Fruit fly (Drosophila melanogaster) whole organism, embryonic: Measurements from ENCODE around the gene aqz.
A peak's percentile ranks its signal among the peaks of the same experiment; 100 is the strongest.

ENCODE experiments used
- ATbp ChIP-seq: fragments of 200-800 bp; sonication (Bioruptor generic); optimal IDR thresholded peaks from 2 replicates; lab custom pipeline; 2017; ENCODE audit warnings: missing biosample characterization, mild to moderate bottlenecking, missing genetic modification characterization, missing genetic modification reagents
- CG10462 ChIP-seq: fragments of 200-800 bp; sonication (Bioruptor generic); optimal IDR thresholded peaks from 2 replicates; lab custom pipeline; 2016; ENCODE audit warnings: missing biosample characterization, missing genetic modification characterization
- CG10959 ChIP-seq: fragments of 200-800 bp; sonication (Bioruptor generic); IDR thresholded peaks from 2 replicates; pipeline ENCODE4 v1.3.6; 2022; ENCODE audit warnings: missing biosample characterization, missing genetic modification characterization
- CG11093 ChIP-seq: fragments of 200-800 bp; sonication (Bioruptor generic); IDR thresholded peaks from 3 replicates; pipeline ENCODE4 v1.3.6; 2022; ENCODE audit warnings: missing biosample characterization, missing genetic modification characterization
- CG11398 ChIP-seq: fragments of 200-800 bp; sonication (Bioruptor generic); optimal IDR thresholded peaks from 2 replicates; lab custom pipeline; 2016; ENCODE audit warnings: missing biosample characterization, missing genetic modification characterization
- CG11723 ChIP-seq: fragments of 200-800 bp; sonication (Bioruptor generic); optimal IDR thresholded peaks from 2 replicates; lab custom pipeline; 2017; ENCODE audit warnings: missing biosample characterization, mild to moderate bottlenecking, missing genetic modification characterization
- CG13287 ChIP-seq: fragments of 200-800 bp; sonication (Bioruptor generic); IDR thresholded peaks from 2 replicates; pipeline ENCODE4 v1.3.6; 2022; ENCODE audit warnings: missing biosample characterization, missing genetic modification characterization; ENCODE audit not compliant: partially characterized antibody
- CG14050 ChIP-seq: fragments of 200-800 bp; sonication (Bioruptor generic); IDR thresholded peaks from 3 replicates; pipeline ENCODE4 v1.3.6; 2022; ENCODE audit warnings: missing biosample characterization, missing genetic modification characterization
- CG14710 ChIP-seq: fragments of 200-800 bp; sonication (Bioruptor generic); optimal IDR thresholded peaks from 3 replicates; lab custom pipeline; 2019; ENCODE audit warnings: missing biosample characterization, mild to moderate bottlenecking, missing genetic modification characterization, moderate library complexity
- CG14965 ChIP-seq: fragments of 200-800 bp; sonication (Bioruptor generic); optimal IDR thresholded peaks from 2 replicates; lab custom pipeline; 2016; ENCODE audit warnings: missing biosample characterization, missing genetic modification characterization, borderline replicate concordance
- CG18262 ChIP-seq: fragments of 200-800 bp; optimal IDR thresholded peaks from 3 replicates; lab custom pipeline; 2019; ENCODE audit warnings: missing biosample characterization, mild to moderate bottlenecking, missing genetic modification characterization, moderate library complexity
- CG18476 ChIP-seq: fragments of 200-800 bp; sonication (Bioruptor generic); optimal IDR thresholded peaks from 2 replicates; lab custom pipeline; 2016; ENCODE audit warnings: missing biosample characterization, mild to moderate bottlenecking, missing genetic modification characterization
- CG18764 ChIP-seq: fragments of 200-800 bp; sonication (Bioruptor generic); optimal IDR thresholded peaks from 3 replicates; lab custom pipeline; 2016; ENCODE audit warnings: missing biosample characterization, missing genetic modification characterization
- CG31441 ChIP-seq: fragments of 200-800 bp; sonication (Bioruptor generic); IDR thresholded peaks from 2 replicates; pipeline ENCODE4 v1.3.6; 2022; ENCODE audit warnings: missing biosample characterization, missing genetic modification characterization
- CG32532 ChIP-seq: fragments of 200-800 bp; sonication (Bioruptor generic); IDR thresholded peaks from 2 replicates; pipeline ENCODE4 v1.3.6; 2022; ENCODE audit warnings: missing biosample characterization, missing genetic modification characterization
- CG34376 ChIP-seq: fragments of 200-800 bp; sonication (Bioruptor generic); optimal IDR thresholded peaks from 2 replicates; lab custom pipeline; 2018; ENCODE audit warnings: missing biosample characterization, mild to moderate bottlenecking, missing genetic modification characterization
- CG7745 ChIP-seq: fragments of 200-800 bp; sonication (Bioruptor generic); optimal IDR thresholded peaks from 2 replicates; lab custom pipeline; 2018; ENCODE audit warnings: missing biosample characterization, mild to moderate bottlenecking, missing genetic modification characterization, moderate library complexity
- CG8765 ChIP-seq: fragments of 200-800 bp; sonication (Bioruptor generic); IDR thresholded peaks from 2 replicates; pipeline ENCODE4 v1.3.6; 2022; ENCODE audit warnings: missing biosample characterization, missing genetic modification characterization
- CG9609 ChIP-seq: fragments of 200-800 bp; sonication (Bioruptor generic); optimal IDR thresholded peaks from 3 replicates; lab custom pipeline; 2016; ENCODE audit warnings: missing biosample characterization, missing genetic modification characterization
- CG9797 ChIP-seq: fragments of 200-800 bp; sonication (Bioruptor generic); optimal IDR thresholded peaks from 3 replicates; lab custom pipeline; 2018; ENCODE audit warnings: missing biosample characterization, mild to moderate bottlenecking, missing genetic modification characterization
- ERR ChIP-seq: fragments of 200-800 bp; sonication (Bioruptor generic); optimal IDR thresholded peaks from 2 replicates; lab custom pipeline; 2016; ENCODE audit warnings: missing biosample characterization, missing genetic modification characterization
- Hr51 ChIP-seq, 2 experiments: fragments of 200-800 bp; sonication (Bioruptor generic); optimal IDR thresholded peaks; 2 replicates in 1 of 2; 3 replicates in 1 of 2; lab custom pipeline; 2016 to 2018; ENCODE audit warnings: missing biosample characterization in 2 of 2, missing genetic modification characterization in 2 of 2, mild to moderate bottlenecking in 1 of 2, moderate library complexity in 1 of 2
- Lpt ChIP-seq: fragments of >200 bp; optimal IDR thresholded peaks from 2 replicates; lab custom pipeline; 2018; ENCODE audit warnings: missing biosample characterization, missing genetic modification characterization
- Myb ChIP-seq: fragments of 200-800 bp; sonication (Bioruptor generic); optimal IDR thresholded peaks from 2 replicates; lab custom pipeline; 2016; ENCODE audit warnings: missing biosample characterization, missing genetic modification characterization
- NC2β ChIP-seq: fragments of 200-800 bp; sonication (Bioruptor generic); optimal IDR thresholded peaks from 2 replicates; lab custom pipeline; 2016; ENCODE audit warnings: missing biosample characterization, missing genetic modification characterization
- Nf-YB ChIP-seq: fragments of 200-800 bp; sonication (Bioruptor generic); optimal IDR thresholded peaks from 3 replicates; lab custom pipeline; 2019; ENCODE audit warnings: missing biosample characterization, mild to moderate bottlenecking, missing genetic modification characterization, moderate library complexity
- Nf-YC ChIP-seq: fragments of 200-800 bp; optimal IDR thresholded peaks from 3 replicates; lab custom pipeline; 2019; ENCODE audit warnings: missing biosample characterization, mild to moderate bottlenecking, missing genetic modification characterization, moderate library complexity
- Xbp1 ChIP-seq: fragments of 200-800 bp; sonication (Bioruptor generic); optimal IDR thresholded peaks from 3 replicates; lab custom pipeline; 2016; ENCODE audit warnings: missing biosample characterization, mild to moderate bottlenecking, missing genetic modification characterization
- amos ChIP-seq: fragments of 200-800 bp; sonication (Bioruptor generic); IDR thresholded peaks from 2 replicates; pipeline ENCODE4 v1.3.6; 2022; ENCODE audit warnings: missing biosample characterization, missing genetic modification characterization; ENCODE audit not compliant: partially characterized antibody
- ap ChIP-seq: fragments of 200-800 bp; sonication (Bioruptor generic); IDR thresholded peaks from 2 replicates; pipeline ENCODE4 v1.3.6; 2022; ENCODE audit warnings: missing biosample characterization, missing genetic modification characterization
- bbx ChIP-seq: fragments of 200-800 bp; sonication (Bioruptor generic); IDR thresholded peaks from 2 replicates; pipeline ENCODE4 v1.3.6; 2022; ENCODE audit warnings: missing biosample characterization, missing genetic modification characterization; ENCODE audit not compliant: partially characterized antibody
- br ChIP-seq: fragments of >200 bp; optimal IDR thresholded peaks from 2 replicates; lab custom pipeline; 2017
- cg ChIP-seq: fragments of 200-800 bp; sonication (Bioruptor generic); optimal IDR thresholded peaks from 3 replicates; lab custom pipeline; 2019; ENCODE audit warnings: missing biosample characterization, mild to moderate bottlenecking, missing genetic modification characterization, moderate library complexity
- dimm ChIP-seq: fragments of 200-800 bp; sonication (Bioruptor generic); IDR thresholded peaks from 2 replicates; pipeline ENCODE4 v1.3.6; 2022; ENCODE audit warnings: missing biosample characterization, missing genetic modification characterization
- emc ChIP-seq: fragments of 200-800 bp; sonication (Bioruptor generic); optimal IDR thresholded peaks from 2 replicates; lab custom pipeline; 2016; ENCODE audit warnings: missing biosample characterization, missing genetic modification characterization
- en ChIP-seq: fragments of 200-800 bp; sonication (Bioruptor generic); optimal IDR thresholded peaks from 2 replicates; lab custom pipeline; 2016; ENCODE audit warnings: missing biosample characterization, missing genetic modification characterization
- esg ChIP-seq: fragments of 200-800 bp; sonication (Bioruptor generic); conservative IDR thresholded peaks from 2 replicates; pipeline ENCODE4 v1.3.6; 2022; ENCODE audit warnings: missing biosample characterization, missing genetic modification characterization
- ewg ChIP-seq: fragments of 200-800 bp; sonication (Bioruptor generic); optimal IDR thresholded peaks from 3 replicates; lab custom pipeline; 2017; ENCODE audit warnings: mild to moderate bottlenecking, missing biosample characterization, missing genetic modification reagents, missing genetic modification characterization
- eyg ChIP-seq: fragments of 200-800 bp; sonication (Bioruptor generic); optimal IDR thresholded peaks from 3 replicates; lab custom pipeline; 2016; ENCODE audit warnings: missing biosample characterization, missing genetic modification characterization
- fd96Cb ChIP-seq: fragments of 200-800 bp; sonication (Bioruptor generic); optimal IDR thresholded peaks from 2 replicates; lab custom pipeline; 2018; ENCODE audit warnings: missing biosample characterization, mild to moderate bottlenecking, missing genetic modification characterization, moderate library complexity
- fru ChIP-seq: fragments of >200 bp; optimal IDR thresholded peaks from 2 replicates; lab custom pipeline; 2017
- gcm2 ChIP-seq: fragments of 200-800 bp; sonication (Bioruptor generic); optimal IDR thresholded peaks from 2 replicates; lab custom pipeline; 2016; ENCODE audit warnings: missing biosample characterization, missing genetic modification characterization
- inv ChIP-seq: fragments of 200-800 bp; sonication (Bioruptor generic); IDR thresholded peaks from 2 replicates; pipeline ENCODE4 v1.3.6; 2022; ENCODE audit warnings: missing biosample characterization, missing genetic modification characterization; ENCODE audit not compliant: partially characterized antibody
- knrl ChIP-seq: fragments of 200-800 bp; sonication (Bioruptor generic); IDR thresholded peaks from 3 replicates; pipeline ENCODE4 v1.3.6; 2022; ENCODE audit warnings: missing biosample characterization, missing genetic modification characterization; ENCODE audit not compliant: partially characterized antibody
- lab ChIP-seq: fragments of 200-800 bp; sonication (Bioruptor generic); optimal IDR thresholded peaks from 3 replicates; lab custom pipeline; 2017; ENCODE audit warnings: missing biosample characterization, missing genetic modification characterization, mild to moderate bottlenecking, moderate library complexity, missing genetic modification reagents
- schlank ChIP-seq: fragments of 200-800 bp; sonication (Bioruptor generic); optimal IDR thresholded peaks from 2 replicates; lab custom pipeline; 2018; ENCODE audit warnings: missing biosample characterization, mild to moderate bottlenecking, missing genetic modification characterization
- slp2 ChIP-seq: fragments of 200-800 bp; sonication (Bioruptor generic); optimal IDR thresholded peaks from 2 replicates; lab custom pipeline; 2016; ENCODE audit warnings: missing biosample characterization, missing genetic modification characterization
- tin ChIP-seq: fragments of 200-800 bp; sonication (Bioruptor generic); optimal IDR thresholded peaks from 3 replicates; lab custom pipeline; 2016; ENCODE audit warnings: missing biosample characterization, missing genetic modification characterization
- tll ChIP-seq, 2 experiments: fragments of 200-800 bp in 1 of 2; fragments of >200 bp in 1 of 2; sonication (Bioruptor generic) in 1 of 2; optimal IDR thresholded peaks; 2 replicates each; lab custom pipeline; 2017 to 2019; ENCODE audit warnings: missing biosample characterization in 2 of 2, missing genetic modification characterization in 2 of 2, mild to moderate bottlenecking in 1 of 2, moderate library complexity in 1 of 2
- vvl ChIP-seq: fragments of 200-800 bp; sonication (Bioruptor generic); IDR thresholded peaks from 2 replicates; pipeline ENCODE4 v1.3.6; 2022; ENCODE audit warnings: missing biosample characterization, missing genetic modification characterization

aqz gene

DNA sequence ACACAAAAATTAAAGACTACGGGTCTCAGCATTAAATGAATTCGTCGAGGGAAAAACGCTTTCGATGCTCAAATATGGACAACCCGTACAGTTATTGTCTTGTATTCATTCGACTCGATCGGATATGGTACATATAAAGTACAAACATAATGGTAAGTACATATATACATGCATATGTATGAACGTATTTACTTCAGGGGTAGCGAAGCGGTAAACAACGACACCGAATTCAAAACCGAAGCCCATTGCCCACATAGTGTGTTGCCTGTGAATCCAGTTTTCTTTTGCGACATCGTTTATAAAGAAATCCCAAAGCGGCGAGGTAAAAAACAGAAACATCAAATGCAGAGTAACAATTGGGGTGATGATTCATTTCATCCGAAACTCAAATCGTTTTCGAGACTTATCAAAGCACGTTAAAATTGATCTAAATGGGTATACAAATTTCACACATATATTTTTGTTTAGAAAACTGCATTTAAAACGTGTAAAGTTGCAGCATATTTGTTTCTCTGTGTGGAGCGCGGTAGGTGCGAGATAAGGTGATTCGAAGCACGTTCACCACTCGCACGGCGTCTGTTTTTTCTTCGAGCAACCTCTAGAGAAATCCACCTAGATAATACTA lies 8.0 kb downstream of the aqz start (continued):
- peak; percentile 43 for TF ChIP-seq cg
- no peak for TF ChIP-seq tll (GFP tag; optimal IDR thresholded peaks at IDR 0.05; lab: Kevin White, UChicago)
- TF ChIP-seq inv (GFP tag; lab: Robert Waterston, UW), result no peak
- peak; percentile 32; the same call in 1 of the 2 replicates for TF ChIP-seq esg (GFP tag; lab: Robert Waterston, UW)
- TF ChIP-seq CG14965, result peak; percentile 42
- peak; percentile 13 for TF ChIP-seq CG18476 (GFP tag; lab: Kevin White, UChicago)
- no peak for TF ChIP-seq emc (GFP tag; lab: Kevin White, UChicago)
- peak; percentile 11 for TF ChIP-seq CG11398
- TF ChIP-seq br, result no peak
- TF ChIP-seq CG10462 (GFP tag; lab: Kevin White, UChicago), result no peak
- TF ChIP-seq CG9797, result no peak
- TF ChIP-seq CG18764, result peak; percentile 10
- TF ChIP-seq lab (GFP tag; lab: Kevin White, UChicago), result no peak
- TF ChIP-seq vvl (GFP tag; lab: Robert Waterston, UW), result peak; percentile 83
- peak; percentile 39 for TF ChIP-seq fd96Cb
- TF ChIP-seq CG31441, result peak; percentile 39; the same call in 1 of the 2 replicates
- TF ChIP-seq eyg (GFP tag; lab: Kevin White, UChicago), result no peak
- no peak; the same call in 1 of the 2 replicates for TF ChIP-seq bbx
- no peak for TF ChIP-seq dimm (GFP tag; lab: Robert Waterston, UW)
- TF ChIP-seq slp2 (GFP tag; lab: Kevin White, UChicago), result peak; percentile 17
- TF ChIP-seq CG10959, result peak; percentile 17; the same call in 1 of the 2 replicates
- peak; percentile 26 for TF ChIP-seq CG18262 (tag; lab: Kevin White, UChicago)
- TF ChIP-seq Nf-YC, result peak; percentile 10
- no peak for TF ChIP-seq NC2β (GFP tag; lab: Kevin White, UChicago)
- peak; percentile 58 for TF ChIP-seq Xbp1 (GFP tag; lab: Kevin White, UChicago)
- TF ChIP-seq Lpt (GFP tag; lab: Kevin White, UChicago), result no peak
- no peak for TF ChIP-seq ERR (GFP tag; lab: Kevin White, UChicago)
- no peak for TF ChIP-seq knrl (GFP tag; lab: Robert Waterston, UW)
- peak; percentile 67 for TF ChIP-seq CG32532 (GFP tag; lab: Robert Waterston, UW)
- no peak for TF ChIP-seq Nf-YB (GFP tag; lab: Kevin White, UChicago)
- peak; percentile 18; the same call in 1 of the 3 replicates for TF ChIP-seq CG14050 (GFP tag; lab: Robert Waterston, UW)
- TF ChIP-seq amos (GFP tag; lab: Robert Waterston, UW), result no peak; the same call in 1 of the 2 replicates
- peak; percentile 19 for TF ChIP-seq tin (GFP tag; lab: Kevin White, UChicago)
- TF ChIP-seq Hr51 (GFP tag; optimal IDR thresholded peaks at IDR 0.05; lab: Kevin White, UChicago), result peak; percentile 8 to 45
- TF ChIP-seq CG11093 (GFP tag; lab: Robert Waterston, UW), result peak; percentile 56; the same call in 1 of the 3 replicates
- TF ChIP-seq CG14710 (tag; lab: Kevin White, UChicago), result peak; percentile 32
- TF ChIP-seq ap (GFP tag; lab: Robert Waterston, UW), result no peak
- peak; percentile 22 for TF ChIP-seq CG9609
- TF ChIP-seq fru (lab: Kevin White, UChicago), result no peak
- TF ChIP-seq CG13287 (GFP tag; lab: Robert Waterston, UW), result no peak
- TF ChIP-seq CG7745 (tag; lab: Kevin White, UChicago), result no peak
- TF ChIP-seq en (GFP tag; lab: Kevin White, UChicago), result no peak
- TF ChIP-seq CG34376, result no peak
- TF ChIP-seq ewg (GFP tag; lab: Kevin White, UChicago), result peak; percentile 9
- peak; percentile 18 for TF ChIP-seq Myb (GFP tag; lab: Kevin White, UChicago)
- no peak for TF ChIP-seq CG11723 (GFP tag; lab: Kevin White, UChicago)
- TF ChIP-seq ATbp (GFP tag; lab: Kevin White, UChicago), result peak; percentile 44
- no peak for TF ChIP-seq CG8765 (GFP tag; lab: Robert Waterston, UW)
- TF ChIP-seq gcm2, result peak; percentile 41
- TF ChIP-seq schlank (tag; lab: Kevin White, UChicago), result peak; percentile 20
